Fruit fly (Drosophila melanogaster) whole organism, embryonic: ENCODE results near the gene CG34002.

Experiments
- Bdp1 ChIP-seq: fragments of 200-800 bp; sonication (Bioruptor generic); optimal IDR thresholded peaks from 3 replicates; lab custom pipeline; 2016; ENCODE audit warnings: missing biosample characterization, missing genetic modification characterization
- CG11504 ChIP-seq: fragments of 200-800 bp; sonication (Bioruptor generic); optimal IDR thresholded peaks from 3 replicates; lab custom pipeline; 2019; ENCODE audit warnings: missing biosample characterization, mild to moderate bottlenecking, missing genetic modification characterization, moderate library complexity
- CG15011 ChIP-seq: fragments of 200-800 bp; sonication (Bioruptor generic); optimal IDR thresholded peaks from 3 replicates; lab custom pipeline; 2018; ENCODE audit warnings: missing biosample characterization, mild to moderate bottlenecking, missing genetic modification characterization
- CG15073 ChIP-seq: fragments of 200-800 bp; sonication (Bioruptor generic); optimal IDR thresholded peaks from 2 replicates; lab custom pipeline; 2016; ENCODE audit warnings: missing biosample characterization, missing genetic modification characterization
- CG16779 ChIP-seq: fragments of 200-800 bp; sonication (Bioruptor generic); IDR thresholded peaks from 2 replicates; pipeline ENCODE4 v1.3.6; 2022; ENCODE audit warnings: missing biosample characterization, missing genetic modification characterization
- CG18262 ChIP-seq: fragments of 200-800 bp; optimal IDR thresholded peaks from 3 replicates; lab custom pipeline; 2019; ENCODE audit warnings: missing biosample characterization, mild to moderate bottlenecking, missing genetic modification characterization, moderate library complexity
- CG18476 ChIP-seq: fragments of 200-800 bp; sonication (Bioruptor generic); optimal IDR thresholded peaks from 2 replicates; lab custom pipeline; 2016; ENCODE audit warnings: missing biosample characterization, mild to moderate bottlenecking, missing genetic modification characterization
- CG18599 ChIP-seq: fragments of 200-800 bp; sonication (Bioruptor generic); optimal IDR thresholded peaks from 3 replicates; lab custom pipeline; 2017; ENCODE audit warnings: missing biosample characterization, missing genetic modification characterization, mild to moderate bottlenecking, moderate library complexity, missing genetic modification reagents
- CG18619 ChIP-seq: fragments of 200-800 bp; sonication (Bioruptor generic); optimal IDR thresholded peaks from 3 replicates; lab custom pipeline; 2017; ENCODE audit warnings: missing biosample characterization, mild to moderate bottlenecking, missing genetic modification characterization
- CG2678 ChIP-seq: fragments of 200-800 bp; sonication (Bioruptor generic); optimal IDR thresholded peaks from 3 replicates; lab custom pipeline; 2019; ENCODE audit warnings: missing biosample characterization, mild to moderate bottlenecking, missing genetic modification characterization, moderate library complexity
- CG30020 ChIP-seq: fragments of 200-800 bp; optimal IDR thresholded peaks from 2 replicates; lab custom pipeline; 2019; ENCODE audit warnings: missing biosample characterization, mild to moderate bottlenecking, missing genetic modification characterization, moderate library complexity
- CG30431 ChIP-seq: fragments of 200-800 bp; sonication (Bioruptor generic); optimal IDR thresholded peaks from 2 replicates; lab custom pipeline; 2017; ENCODE audit warnings: missing biosample characterization, missing genetic modification characterization
- CG3281 ChIP-seq: fragments of 200-800 bp; sonication (Bioruptor generic); optimal IDR thresholded peaks from 3 replicates; lab custom pipeline; 2017; ENCODE audit warnings: missing biosample characterization, mild to moderate bottlenecking, missing genetic modification characterization
- CG33213 ChIP-seq: fragments of 200-800 bp; sonication (Bioruptor generic); optimal IDR thresholded peaks from 3 replicates; lab custom pipeline; 2016; ENCODE audit warnings: missing biosample characterization, missing genetic modification characterization
- CG3407 ChIP-seq: fragments of 200-800 bp; sonication (Bioruptor generic); optimal IDR thresholded peaks from 2 replicates; lab custom pipeline; 2018; ENCODE audit warnings: missing biosample characterization, mild to moderate bottlenecking, missing genetic modification characterization
- CG34376 ChIP-seq: fragments of 200-800 bp; sonication (Bioruptor generic); optimal IDR thresholded peaks from 2 replicates; lab custom pipeline; 2018; ENCODE audit warnings: missing biosample characterization, mild to moderate bottlenecking, missing genetic modification characterization
- CG7372 ChIP-seq: fragments of 200-800 bp; sonication (Bioruptor generic); IDR thresholded peaks from 2 replicates; pipeline ENCODE4 v1.3.6; 2022; ENCODE audit warnings: missing biosample characterization, missing genetic modification characterization
- CG9727 ChIP-seq: fragments of 200-800 bp; sonication (Bioruptor generic); optimal IDR thresholded peaks from 3 replicates; lab custom pipeline; 2017; ENCODE audit warnings: missing biosample characterization, mild to moderate bottlenecking, missing genetic modification characterization
- CG9876 ChIP-seq: fragments of 200-800 bp; sonication (Bioruptor generic); optimal IDR thresholded peaks from 2 replicates; lab custom pipeline; 2016; ENCODE audit warnings: missing biosample characterization, missing genetic modification characterization
- CkIIα-i1 ChIP-seq: fragments of 200-800 bp; sonication (Bioruptor generic); IDR thresholded peaks from 2 replicates; pipeline ENCODE4 v1.3.6; 2022; ENCODE audit warnings: missing biosample characterization, missing genetic modification characterization
- D19B ChIP-seq: fragments of 200-800 bp; sonication (Bioruptor generic); optimal IDR thresholded peaks from 2 replicates; lab custom pipeline; 2017; ENCODE audit warnings: missing biosample characterization, mild to moderate bottlenecking, missing genetic modification characterization
- Drgx ChIP-seq: fragments of 200-800 bp; sonication (Bioruptor generic); IDR thresholded peaks from 2 replicates; pipeline ENCODE4 v1.3.6; 2022; ENCODE audit warnings: missing biosample characterization, missing genetic modification characterization
- Eip74EF ChIP-seq, 2 experiments: fragments of 200-800 bp in 1 of 2; fragments of >200 bp in 1 of 2; sonication (Bioruptor generic) in 1 of 2; optimal IDR thresholded peaks; 2 replicates each; lab custom pipeline; 2017 to 2019; ENCODE audit warnings: missing biosample characterization in 2 of 2, missing genetic modification characterization in 2 of 2, mild to moderate bottlenecking in 1 of 2, moderate library complexity in 1 of 2
- H15 ChIP-seq: fragments of 200-800 bp; sonication (Bioruptor generic); IDR thresholded peaks from 3 replicates; pipeline ENCODE4 v1.3.6; 2022; ENCODE audit warnings: missing biosample characterization, missing genetic modification characterization
- HmgZ ChIP-seq: fragments of 200-800 bp; sonication (Bioruptor generic); optimal IDR thresholded peaks from 2 replicates; lab custom pipeline; 2018; ENCODE audit warnings: missing biosample characterization, mild to moderate bottlenecking, missing genetic modification characterization
- Hr3 ChIP-seq: fragments of 200-800 bp; sonication (Bioruptor generic); optimal IDR thresholded peaks from 3 replicates; lab custom pipeline; 2016; ENCODE audit warnings: missing biosample characterization, missing genetic modification characterization
- Hr78 ChIP-seq, 2 experiments: fragments of 200-800 bp in 1 of 2; fragments of >200 bp in 1 of 2; sonication (Bioruptor generic) in 1 of 2; optimal IDR thresholded peaks; 2 replicates each; lab custom pipeline; 2017 to 2019; ENCODE audit warnings: missing biosample characterization in 2 of 2, missing genetic modification characterization in 2 of 2, mild to moderate bottlenecking in 1 of 2, moderate library complexity in 1 of 2
- Pdp1 ChIP-seq, 2 experiments: fragments of 200-800 bp; sonication (Bioruptor generic); optimal IDR thresholded peaks; 3 replicates each; lab custom pipeline; 2016; ENCODE audit warnings: missing biosample characterization in 2 of 2, missing genetic modification characterization in 2 of 2, mild to moderate bottlenecking in 1 of 2, moderate library complexity in 1 of 2
- ac ChIP-seq: fragments of 200-800 bp; sonication (Bioruptor generic); optimal IDR thresholded peaks from 3 replicates; lab custom pipeline; 2017; ENCODE audit warnings: missing biosample characterization, mild to moderate bottlenecking, missing genetic modification characterization
- al ChIP-seq: fragments of 200-800 bp; sonication (Bioruptor generic); IDR thresholded peaks from 2 replicates; pipeline ENCODE4 v1.3.6; 2022; ENCODE audit warnings: missing biosample characterization, missing genetic modification characterization
- btn ChIP-seq: fragments of 200-800 bp; sonication (Bioruptor generic); optimal IDR thresholded peaks from 2 replicates; lab custom pipeline; 2016; ENCODE audit warnings: missing biosample characterization, missing genetic modification characterization
- cwo ChIP-seq: fragments of 200-800 bp; sonication (Bioruptor generic); optimal IDR thresholded peaks from 3 replicates; lab custom pipeline; 2017; ENCODE audit warnings: missing biosample characterization, missing genetic modification characterization, mild to moderate bottlenecking, moderate library complexity, missing genetic modification reagents
- dan ChIP-seq: fragments of 200-800 bp; sonication (Bioruptor generic); IDR thresholded peaks from 2 replicates; pipeline ENCODE4 v1.3.6; 2022; ENCODE audit warnings: missing biosample characterization, missing genetic modification characterization
- dimm ChIP-seq: fragments of 200-800 bp; sonication (Bioruptor generic); IDR thresholded peaks from 2 replicates; pipeline ENCODE4 v1.3.6; 2022; ENCODE audit warnings: missing biosample characterization, missing genetic modification characterization
- dmrt11E ChIP-seq: fragments of 200-800 bp; sonication (Bioruptor generic); optimal IDR thresholded peaks from 3 replicates; lab custom pipeline; 2018; ENCODE audit warnings: missing biosample characterization, mild to moderate bottlenecking, missing genetic modification characterization, moderate library complexity
- exex ChIP-seq: fragments of 200-800 bp; sonication (Bioruptor generic); optimal IDR thresholded peaks from 4 replicates; lab custom pipeline; 2018; ENCODE audit warnings: missing biosample characterization, mild to moderate bottlenecking, missing genetic modification characterization, moderate library complexity
- gfzf ChIP-seq: fragments of 200-800 bp; sonication (Bioruptor generic); optimal IDR thresholded peaks from 2 replicates; lab custom pipeline; 2016; ENCODE audit warnings: missing biosample characterization, mild to moderate bottlenecking, missing genetic modification characterization, moderate library complexity
- lbe ChIP-seq: fragments of 200-800 bp; sonication (Bioruptor generic); optimal IDR thresholded peaks from 2 replicates; lab custom pipeline; 2016; ENCODE audit warnings: missing biosample characterization, mild to moderate bottlenecking, missing genetic modification characterization
- lov ChIP-seq, 2 experiments: fragments of 200-800 bp in 1 of 2; fragments of >200 bp in 1 of 2; sonication (Bioruptor generic) in 1 of 2; IDR thresholded peaks in 1 of 2; optimal IDR thresholded peaks in 1 of 2; 2 replicates in 1 of 2; 3 replicates in 1 of 2; pipeline versions ENCODE4 v1.3.6 to Lab custom; 2017 to 2022; ENCODE audit warnings: missing biosample characterization in 1 of 2, missing genetic modification characterization in 1 of 2
- mirr ChIP-seq: fragments of 200-800 bp; sonication (Bioruptor generic); optimal IDR thresholded peaks from 3 replicates; lab custom pipeline; 2018; ENCODE audit warnings: missing biosample characterization, mild to moderate bottlenecking, missing genetic modification characterization
- repo ChIP-seq: fragments of 200-800 bp; sonication (Bioruptor generic); optimal IDR thresholded peaks from 2 replicates; lab custom pipeline; 2016; ENCODE audit warnings: missing biosample characterization, missing genetic modification characterization
- row ChIP-seq: fragments of 200-800 bp; sonication (Bioruptor generic); IDR thresholded peaks from 3 replicates; pipeline ENCODE4 v1.3.6; 2022; ENCODE audit warnings: missing biosample characterization, missing genetic modification characterization
- sna ChIP-seq: fragments of 200-800 bp; sonication (Bioruptor generic); IDR thresholded peaks from 2 replicates; pipeline ENCODE4 v1.3.6; 2022; ENCODE audit warnings: missing biosample characterization, missing genetic modification characterization; ENCODE audit not compliant: partially characterized antibody
- sug ChIP-seq: fragments of 200-800 bp; optimal IDR thresholded peaks from 2 replicates; lab custom pipeline; 2019; ENCODE audit warnings: missing biosample characterization, mild to moderate bottlenecking, missing genetic modification characterization, moderate library complexity
- twi ChIP-seq: fragments of 200-800 bp; optimal IDR thresholded peaks from 2 replicates; lab custom pipeline; 2019; ENCODE audit warnings: missing biosample characterization, mild to moderate bottlenecking, missing genetic modification characterization, moderate library complexity
- zfh1 ChIP-seq: fragments of 200-800 bp; sonication (Bioruptor generic); IDR thresholded peaks from 3 replicates; pipeline ENCODE4 v1.3.6; 2022; ENCODE audit warnings: missing biosample characterization, missing genetic modification characterization

Gene CG34002

DNA sequence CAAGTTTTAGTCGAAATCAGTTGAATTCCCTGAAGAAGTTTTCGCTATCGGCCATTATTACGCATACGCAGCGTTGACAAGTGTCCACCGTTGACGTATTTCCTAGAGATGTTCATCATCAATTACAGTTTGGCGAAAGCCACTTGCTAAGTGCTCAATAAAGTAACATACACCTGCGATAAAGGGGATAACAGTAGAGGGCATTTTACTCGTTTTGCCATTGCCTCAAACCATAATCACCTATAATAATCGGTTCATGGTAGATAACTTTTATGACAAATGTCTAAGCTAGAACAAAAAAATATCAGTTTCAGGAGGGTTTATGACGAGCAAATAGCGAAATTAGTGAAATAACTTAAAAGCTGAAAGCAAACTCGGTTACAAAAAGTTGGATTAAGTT is 44.3 kb downstream of the CG34002 start:
- TF ChIP-seq al (GFP tag; lab: Robert Waterston, UW) = no peak
- no peak for TF ChIP-seq CG9876 (GFP tag; lab: Kevin White, UChicago)
- 0 out of 2 replicates have a peak, but pooled peaks have one; percentile 13 for TF ChIP-seq CG7372 (GFP tag; lab: Robert Waterston, UW)
- peak; percentile 6 for TF ChIP-seq CG2678 (tag; lab: Kevin White, UChicago)

DNA sequence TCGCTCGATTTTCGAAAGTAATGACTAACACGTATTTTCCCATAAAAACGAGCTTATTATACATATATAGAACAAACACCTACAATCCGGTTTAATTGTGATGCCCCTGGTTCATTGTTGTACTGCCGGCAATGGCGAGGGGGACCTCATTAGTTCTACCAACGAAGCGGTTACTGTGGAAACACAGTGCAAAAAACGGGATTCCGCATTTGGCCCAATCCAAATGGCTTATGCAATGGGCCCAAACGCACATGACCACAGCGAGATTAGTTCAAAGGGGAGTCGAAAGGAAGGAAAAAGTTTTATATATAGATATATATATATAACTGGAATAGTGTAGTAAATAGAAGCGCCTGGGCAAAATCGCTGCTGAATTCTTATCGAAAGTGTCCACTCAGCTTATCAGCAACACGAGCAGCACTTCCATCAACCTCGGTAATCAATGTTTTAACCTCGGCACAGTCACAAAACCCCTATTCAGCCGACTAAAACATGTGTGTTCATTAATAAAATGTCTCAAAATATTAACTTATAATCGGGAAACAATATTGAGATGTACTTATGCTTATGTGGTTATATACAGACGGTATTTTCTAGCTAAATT is 45.6 kb downstream of the CG34002 start:
- TF ChIP-seq CG34376 (GFP tag; lab: Kevin White, UChicago) (peak; percentile 13), gfzf (GFP tag; lab: Kevin White, UChicago) (no peak), cwo (peak; percentile 68), exex (peak; percentile 53), Pdp1 (GFP tag; optimal IDR thresholded peaks at IDR 0.05; lab: Kevin White, UChicago) (no peak), mirr (GFP tag; lab: Kevin White, UChicago) (peak; percentile 60), sug (tag; lab: Kevin White, UChicago) (peak; percentile 60), CG18599 (GFP tag; lab: Kevin White, UChicago) (peak; percentile 21), zfh1 (no peak), Bdp1 (GFP tag; lab: Kevin White, UChicago) (no peak), Drgx (0 out of 2 replicates have a peak, but pooled peaks have one; percentile 18), CG18476 (GFP tag; lab: Kevin White, UChicago) (peak; percentile 24), row (0 out of 3 replicates have a peak, but pooled peaks have one; percentile 8)

DNA sequence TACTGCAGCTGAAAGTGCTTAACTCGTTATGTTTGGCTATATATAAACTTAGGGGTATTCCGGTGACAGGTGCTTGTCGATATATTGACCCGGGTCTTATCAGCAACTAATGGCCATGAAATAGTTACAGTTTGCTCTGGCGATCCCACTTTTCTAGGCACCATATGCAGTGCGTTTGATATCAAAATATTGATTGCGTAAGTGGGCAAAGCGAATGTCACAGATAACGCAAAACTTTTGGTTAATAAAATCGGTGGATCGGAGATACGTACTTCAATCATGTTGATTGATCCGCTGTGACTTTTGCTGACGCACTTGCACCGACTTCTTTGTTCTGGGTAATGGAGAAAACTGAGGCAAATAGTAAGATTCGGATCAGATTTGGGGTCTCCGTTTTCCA is 46.3 kb downstream of the CG34002 start:
- no peak for TF ChIP-seq CG3407 (GFP tag; lab: Kevin White, UChicago)
- TF ChIP-seq sna = no peak
- TF ChIP-seq CG18619 = no peak
- no peak for TF ChIP-seq CG30431 (GFP tag; lab: Kevin White, UChicago)
- no peak for TF ChIP-seq repo (GFP tag; lab: Kevin White, UChicago)
- TF ChIP-seq D19B (GFP tag; lab: Kevin White, UChicago) = no peak
- no peak for TF ChIP-seq lbe
- no peak for TF ChIP-seq CG11504 (tag; lab: Kevin White, UChicago)
- TF ChIP-seq Eip74EF (GFP tag; optimal IDR thresholded peaks at IDR 0.05; lab: Kevin White, UChicago) = no peak
- TF ChIP-seq dmrt11E (tag; lab: Kevin White, UChicago) = no peak
- TF ChIP-seq dimm (GFP tag; lab: Robert Waterston, UW) = no peak
- TF ChIP-seq CG9727 (GFP tag; lab: Kevin White, UChicago) = no peak
- TF ChIP-seq dan (GFP tag; lab: Robert Waterston, UW) = no peak
- TF ChIP-seq CG30020 (tag; lab: Kevin White, UChicago) = no peak
- TF ChIP-seq ac (GFP tag; lab: Kevin White, UChicago) = no peak
- no peak for TF ChIP-seq Hr3 (GFP tag; lab: Kevin White, UChicago)
- TF ChIP-seq CG16779 = no peak
- TF ChIP-seq zfh1 = 0 out of 3 replicates have a peak, but pooled peaks have one; percentile 8
- no peak for TF ChIP-seq CG33213 (GFP tag; lab: Kevin White, UChicago)
- no peak for TF ChIP-seq lov (optimal IDR thresholded peaks at IDR 0.05; lab: Kevin White, UChicago)
- 0 out of 3 replicates have a peak, but pooled peaks have one; percentile 33 for TF ChIP-seq lov (GFP tag; IDR thresholded peaks at IDR 0.05; lab: Robert Waterston, UW)
- 0 out of 3 replicates have a peak, but pooled peaks have one; percentile 16 for TF ChIP-seq H15 (GFP tag; lab: Robert Waterston, UW)
- no peak for TF ChIP-seq CG3281 (GFP tag; lab: Kevin White, UChicago)
- TF ChIP-seq CG15011 (GFP tag; lab: Kevin White, UChicago) = no peak
- TF ChIP-seq CkIIα-i1 = no peak
- no peak for TF ChIP-seq twi (tag; lab: Kevin White, UChicago)
- no peak for TF ChIP-seq CG15073 (GFP tag; lab: Kevin White, UChicago)
- no peak for TF ChIP-seq HmgZ (tag; lab: Kevin White, UChicago)
- TF ChIP-seq btn (GFP tag; lab: Kevin White, UChicago) = no peak
- no peak for TF ChIP-seq CG18262 (tag; lab: Kevin White, UChicago)
- peak in 1 of 2 experiments; percentile 30 for TF ChIP-seq Hr78 (GFP tag; optimal IDR thresholded peaks at IDR 0.05; lab: Kevin White, UChicago)
